Worm (Caenorhabditis elegans) whole organism, midembryonic: ENCODE measurements around the gene dyf-17.

Experiments
- med-1 ChIP-seq: sonication (generic microtip); optimal IDR thresholded peaks from 2 replicates; lab custom pipeline; 2017; ENCODE audit warnings: missing genetic modification characterization, mild to moderate bottlenecking, missing compliant biosample characterization, antibody characterized with exemption, missing genetic modification reagents; ENCODE audit not compliant: insufficient read depth
- tab-1 ChIP-seq: fragments of 200-800 bp; sonication (Bioruptor generic); IDR thresholded peaks from 2 replicates; pipeline ENCODE4 v1.3.6; 2022; ENCODE audit warnings: missing genetic modification characterization, missing compliant biosample characterization

DNA sequence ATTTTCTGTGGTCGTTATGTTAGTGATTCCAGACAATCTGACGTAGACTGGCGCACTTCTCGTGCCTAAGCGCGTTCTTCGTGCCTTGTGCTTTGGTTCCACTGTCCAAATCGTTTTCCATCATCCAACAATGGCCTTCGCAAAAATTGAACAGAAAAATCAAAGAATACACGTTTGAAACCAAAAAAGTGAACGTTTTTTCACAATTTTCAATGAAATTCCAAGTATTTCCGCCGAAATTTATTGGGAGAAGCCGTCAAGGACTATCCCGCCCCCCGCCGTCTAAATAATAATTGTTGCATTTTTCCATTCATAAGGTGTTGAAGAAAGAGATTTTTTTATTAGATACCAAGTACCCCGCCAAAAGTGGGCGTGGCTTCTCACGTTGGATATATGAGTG is 13.2 kb downstream of the dyf-17 start, which contains the start of gene cpg-23:
- TF ChIP-seq med-1 (no peak), tab-1 (no peak)
